Fruit fly (Drosophila melanogaster) Kc167 (cell line): ENCODE data around the gene CG13116.

Experiments used
- Myc ChIP-seq: fragments of >200 bp; optimal IDR thresholded peaks from 2 replicates; lab custom pipeline; 2017; ENCODE audit warnings: missing external identifiers
- Sin3A ChIP-seq: fragments of >200 bp; optimal IDR thresholded peaks from 2 replicates; lab custom pipeline; 2018; ENCODE audit warnings: missing external identifiers
- h ChIP-seq: fragments of >200 bp; optimal IDR thresholded peaks from 3 replicates; lab custom pipeline; 2018; ENCODE audit warnings: missing external identifiers
- insv ChIP-seq: fragments of >200 bp; optimal IDR thresholded peaks from 3 replicates; lab custom pipeline; 2018; ENCODE audit warnings: missing external identifiers
- psq ChIP-seq: fragments of >200 bp; optimal IDR thresholded peaks from 2 replicates; lab custom pipeline; 2017; ENCODE audit warnings: missing external identifiers
- ttk ChIP-seq: sonication (Bioruptor generic); optimal IDR thresholded peaks from 2 replicates; lab custom pipeline; 2017; ENCODE audit warnings: missing external identifiers

The CG13116 gene

dm6 chr2L:9698092-9698922 lies 31.4 kb upstream of the CG13116 start:
- TF ChIP-seq Myc (lab: Kevin White, UChicago) (no peak), h (lab: Kevin White, UChicago) (no peak), psq (lab: Kevin White, UChicago) (no peak), ttk (lab: Kevin White, UChicago) (no peak), Sin3A (lab: Kevin White, UChicago) (no peak)

DNA sequence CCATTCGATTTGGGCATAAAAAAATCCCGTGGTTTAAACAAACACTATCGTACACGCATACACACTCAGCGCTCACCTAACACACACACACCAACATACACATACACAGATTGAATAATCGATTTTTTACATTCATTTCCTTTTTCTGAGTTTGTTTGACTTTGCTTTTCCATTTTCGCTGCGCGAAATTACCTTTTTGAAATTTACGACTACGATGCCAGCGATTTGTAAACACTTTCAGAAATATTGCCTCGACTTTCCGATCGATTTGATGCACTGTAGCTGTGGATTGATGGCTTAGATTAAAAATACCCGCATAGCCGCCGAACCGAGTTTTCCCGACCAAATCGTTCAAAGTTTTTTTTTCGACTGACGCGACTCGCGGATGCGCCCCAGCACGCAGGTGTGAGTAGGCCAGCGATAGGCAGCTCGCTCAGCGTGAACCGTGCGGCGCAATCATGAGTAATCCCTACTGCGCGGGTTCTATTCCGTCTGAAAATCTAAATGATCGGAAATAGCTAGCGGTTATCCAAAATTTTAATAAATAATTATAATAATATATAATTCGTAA lies 30.7 kb upstream of the CG13116 start, which contains the start of gene Pka-C1:
TSS of gene Pka-C1 (minus strand) at position 375 of the 571 bp plus-strand sequence.
- TF ChIP-seq ttk (lab: Kevin White, UChicago) (no peak), psq (lab: Kevin White, UChicago) (no peak), Myc (lab: Kevin White, UChicago) (no peak), insv (lab: Kevin White, UChicago) (no peak), Sin3A (lab: Kevin White, UChicago) (no peak)

DNA sequence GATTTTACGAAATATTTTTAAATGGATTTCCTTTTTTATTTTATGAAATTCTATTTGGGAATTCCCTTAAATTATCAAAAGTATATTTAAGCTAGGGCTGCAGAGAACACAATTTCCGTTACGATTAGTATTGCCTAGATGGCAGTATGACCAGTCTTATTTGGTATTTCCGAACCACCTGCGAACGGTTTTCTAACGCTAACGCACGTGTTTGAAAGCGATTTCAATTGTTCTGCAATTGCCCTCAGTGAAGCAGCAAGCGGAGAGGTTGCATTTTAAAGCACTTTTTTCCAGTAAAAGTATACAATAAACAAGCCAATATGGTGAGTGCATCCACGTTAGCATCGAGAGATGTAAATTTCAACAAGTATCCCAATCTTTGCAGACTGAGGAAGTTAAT lies 30.1 kb upstream of the CG13116 start, which contains the start of gene hoip:
TSS of gene hoip (plus strand) at position 177 of the 400 bp plus-strand sequence.
- no peak for TF ChIP-seq psq (lab: Kevin White, UChicago)
- no peak for TF ChIP-seq h (lab: Kevin White, UChicago)
- no peak for TF ChIP-seq Sin3A (lab: Kevin White, UChicago)
- TF ChIP-seq insv (lab: Kevin White, UChicago): no peak
- TF ChIP-seq Myc (lab: Kevin White, UChicago): no peak
- TF ChIP-seq ttk (lab: Kevin White, UChicago): no peak

dm6 chr2L:9700454-9700853 lies 29.3 kb upstream of the CG13116 start, which contains the start of gene pelo:
pelo (plus strand) TSS chr2L:9700810.
- TF ChIP-seq psq (lab: Kevin White, UChicago): no peak
- no peak for TF ChIP-seq h (lab: Kevin White, UChicago)
- no peak for TF ChIP-seq ttk (lab: Kevin White, UChicago)
- no peak for TF ChIP-seq Myc (lab: Kevin White, UChicago)

DNA sequence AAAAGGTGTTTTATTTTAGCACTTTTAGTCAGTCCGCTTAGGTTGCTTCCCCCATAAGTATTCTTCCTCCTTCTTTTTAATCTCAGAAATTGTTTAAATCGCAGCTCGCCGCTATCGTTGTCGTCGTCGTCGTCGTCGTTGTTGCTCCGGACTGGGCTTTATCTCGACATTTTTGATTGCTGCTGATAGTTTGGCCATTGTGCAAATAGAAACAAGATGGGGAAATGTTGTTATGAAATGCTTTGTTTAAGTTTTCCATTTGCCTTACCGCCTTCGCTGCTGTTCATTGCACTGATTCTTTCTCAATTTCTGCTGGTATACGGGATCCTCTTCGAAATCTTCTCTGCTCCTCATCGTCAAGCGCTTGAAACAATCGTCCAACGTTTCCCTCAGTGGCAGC lies 26.7 kb upstream of the CG13116 start:
- TF ChIP-seq psq (lab: Kevin White, UChicago): no peak
- no peak for TF ChIP-seq Myc (lab: Kevin White, UChicago)
- no peak for TF ChIP-seq ttk (lab: Kevin White, UChicago)
- no peak for TF ChIP-seq h (lab: Kevin White, UChicago)
- TF ChIP-seq Sin3A (lab: Kevin White, UChicago): no peak
- no peak for TF ChIP-seq insv (lab: Kevin White, UChicago)

dm6 chr2L:9704343-9704742 lies 25.4 kb upstream of the CG13116 start:
- TF ChIP-seq ttk (lab: Kevin White, UChicago): no peak
- no peak for TF ChIP-seq psq (lab: Kevin White, UChicago)
- no peak for TF ChIP-seq h (lab: Kevin White, UChicago)
- no peak for TF ChIP-seq insv (lab: Kevin White, UChicago)
- TF ChIP-seq Sin3A (lab: Kevin White, UChicago): no peak
- TF ChIP-seq Myc (lab: Kevin White, UChicago): no peak

DNA sequence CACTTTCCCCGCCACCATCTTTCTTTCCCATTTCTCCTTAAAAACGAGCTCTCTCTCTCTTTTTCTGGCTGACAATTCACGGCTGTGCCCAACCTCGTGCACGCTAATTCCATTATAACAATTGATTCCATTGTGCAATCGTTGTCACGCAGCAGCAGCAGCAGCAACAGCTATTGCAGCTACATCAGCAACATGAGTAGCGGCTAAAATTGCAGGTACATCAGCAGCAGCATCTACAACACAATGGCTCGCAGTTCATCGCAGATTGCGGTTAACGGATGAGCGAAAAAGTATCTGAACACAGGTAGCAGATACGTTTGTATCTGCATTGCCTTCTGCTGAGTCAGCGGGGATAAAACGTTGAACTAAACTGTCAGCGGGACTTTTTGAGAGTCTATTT lies 24.4 kb upstream of the CG13116 start:
- TF ChIP-seq ttk (lab: Kevin White, UChicago) (no peak), psq (lab: Kevin White, UChicago) (no peak), insv (lab: Kevin White, UChicago) (no peak), h (lab: Kevin White, UChicago) (no peak), Myc (lab: Kevin White, UChicago) (no peak), Sin3A (lab: Kevin White, UChicago) (no peak)

DNA sequence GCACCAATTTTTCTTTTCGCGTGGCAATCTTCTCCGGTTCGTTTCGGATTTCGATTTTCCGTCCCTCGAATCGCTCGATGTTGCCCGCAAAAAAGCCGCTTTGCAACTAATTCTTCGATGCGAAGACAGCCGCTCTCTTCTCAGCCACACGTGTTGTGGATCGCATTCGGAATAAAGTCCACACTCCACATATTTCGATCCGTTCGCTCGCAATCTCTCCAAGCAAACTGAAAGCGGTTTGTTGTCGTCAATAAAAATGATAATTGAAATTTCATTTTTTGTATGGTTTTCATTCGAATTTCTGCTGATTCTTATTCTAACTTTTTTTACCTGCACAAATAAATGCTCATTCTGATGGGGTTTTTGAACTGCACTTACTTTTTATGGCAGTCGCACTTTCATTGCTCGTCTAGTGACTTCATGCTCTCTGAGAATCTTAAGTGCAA lies 23.8 kb upstream of the CG13116 start, which contains the start of gene CG31710:
TSS of gene CG31710 (minus strand) at position 83 of the 446 bp plus-strand sequence.
- TF ChIP-seq ttk (lab: Kevin White, UChicago) (no peak), h (lab: Kevin White, UChicago) (no peak), Sin3A (lab: Kevin White, UChicago) (no peak), psq (lab: Kevin White, UChicago) (no peak), Myc (lab: Kevin White, UChicago) (no peak)

DNA sequence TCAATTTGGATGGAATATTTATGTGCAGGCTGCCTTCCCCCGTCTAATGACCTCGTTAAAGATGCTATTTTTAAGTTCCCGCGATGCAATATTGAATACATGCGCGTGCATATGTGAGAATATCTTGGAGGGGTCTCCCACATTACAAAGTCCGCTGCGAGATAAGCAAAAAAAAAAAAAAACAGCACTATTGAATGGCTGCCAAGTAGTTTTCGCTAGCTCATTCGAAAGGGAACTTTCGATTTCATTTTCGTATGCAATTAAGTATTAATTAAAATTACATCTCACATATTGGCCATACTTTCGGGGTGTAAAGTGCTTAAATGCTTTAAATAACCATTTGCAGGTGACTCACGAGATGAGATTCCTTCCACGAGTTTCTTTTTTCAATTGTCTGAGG lies 22.6 kb upstream of the CG13116 start:
- TF ChIP-seq insv (lab: Kevin White, UChicago) (no peak), h (lab: Kevin White, UChicago) (no peak), psq (lab: Kevin White, UChicago) (no peak), Myc (lab: Kevin White, UChicago) (no peak), Sin3A (lab: Kevin White, UChicago) (no peak), ttk (lab: Kevin White, UChicago) (no peak)

DNA sequence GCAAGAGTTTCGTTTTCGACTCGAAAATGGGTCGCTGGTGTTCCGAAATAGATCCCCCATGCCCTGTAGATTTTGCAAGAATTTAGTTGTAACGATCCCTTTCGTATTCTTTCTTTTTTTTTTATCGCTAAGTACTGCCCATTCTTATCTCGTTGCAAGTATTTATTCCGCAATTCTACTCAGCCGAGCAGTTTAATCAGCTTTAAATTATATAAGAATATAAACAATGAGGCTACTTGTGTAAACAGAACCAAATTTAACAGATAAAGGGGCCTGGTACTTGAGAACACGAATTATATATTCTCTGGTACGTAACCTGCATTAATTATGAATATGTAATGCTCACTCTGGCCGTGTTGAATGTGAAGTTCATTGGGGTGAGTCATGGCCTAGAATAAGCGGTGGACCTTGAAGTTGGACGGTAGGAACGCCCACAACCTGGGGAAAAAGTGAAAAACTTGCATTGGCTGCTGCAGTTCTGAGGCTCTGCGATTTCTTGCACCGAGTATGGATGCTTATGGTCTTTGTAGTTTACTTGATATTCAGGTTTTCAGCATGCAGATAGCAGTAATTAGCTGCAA lies 22.1 kb upstream of the CG13116 start:
- no peak for TF ChIP-seq Myc (lab: Kevin White, UChicago)

- no peak for TF ChIP-seq psq (lab: Kevin White, UChicago)
- TF ChIP-seq Sin3A (lab: Kevin White, UChicago): no peak
- no peak for TF ChIP-seq Myc (lab: Kevin White, UChicago)
- no peak for TF ChIP-seq insv (lab: Kevin White, UChicago)
- TF ChIP-seq h (lab: Kevin White, UChicago): no peak
- TF ChIP-seq ttk (lab: Kevin White, UChicago): no peak
Measured at dm6 chr2L:9711107-9711585, 18.6 kb upstream of the CG13116 start, which contains the start of gene CG4364. CG4364 (minus strand) TSS chr2L:9711271.
